Fruit fly (Drosophila melanogaster): ENCODE measurements around the gene shv.

DNA sequence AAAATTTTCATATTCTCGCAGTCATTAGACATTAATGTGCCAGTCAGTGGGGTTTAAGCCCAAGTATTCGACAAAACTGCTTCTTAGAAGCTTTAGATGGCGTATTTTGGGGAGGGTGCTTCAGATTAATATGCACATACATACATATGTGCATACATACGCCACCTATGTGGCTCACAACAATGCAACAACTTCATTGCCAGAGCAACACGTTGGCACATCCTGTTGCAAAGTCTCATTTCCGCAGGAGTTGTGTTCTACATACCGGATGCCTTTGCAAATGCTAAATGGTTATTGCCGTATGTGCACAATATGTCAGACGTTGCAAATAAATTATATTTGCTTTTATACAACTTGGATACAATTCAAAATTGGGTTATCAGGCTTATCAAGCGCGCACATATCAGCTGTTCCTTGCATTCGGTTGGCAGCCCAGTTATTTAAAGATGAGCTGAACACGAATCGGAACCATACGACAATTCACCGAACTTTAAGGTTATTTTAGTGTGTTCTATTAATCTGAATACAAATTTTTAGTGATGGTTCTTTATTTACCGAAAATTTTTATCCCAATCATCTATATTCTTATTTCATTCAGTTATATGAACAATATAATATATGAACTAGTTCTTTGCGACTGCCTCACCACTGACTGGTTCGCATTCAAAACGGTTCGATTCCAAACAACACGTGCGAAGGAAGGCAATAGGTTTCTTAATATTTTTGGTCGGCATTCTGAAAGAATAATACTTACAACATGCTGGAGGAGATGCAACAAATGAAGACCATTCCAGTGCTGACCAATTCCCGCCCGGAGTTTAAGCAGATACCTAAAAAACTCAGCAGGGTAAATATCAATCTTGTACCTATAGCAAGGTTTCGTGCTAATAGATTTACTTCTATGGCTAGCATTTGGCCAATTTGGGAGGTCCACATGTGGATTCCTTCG lies 49.0 kb upstream of the shv start, which contains the start of gene Polr1B:
- TF ChIP-seq Eip93F (GFP tag; optimal IDR thresholded peaks at IDR 0.05), result no peak
- TF ChIP-seq Gug (GFP tag; IDR thresholded peaks at IDR 0.05), result no peak
- TF ChIP-seq CG11294 (GFP tag; IDR thresholded peaks at IDR 0.05), result no peak
- no peak for TF ChIP-seq Hr39 (GFP tag; optimal IDR thresholded peaks at IDR 0.05)
- no peak for TF ChIP-seq eg (GFP tag; IDR thresholded peaks at IDR 0.05)
- TF ChIP-seq CG16779 (tag; optimal IDR thresholded peaks at IDR 0.05), result no peak
- no peak for TF ChIP-seq Smox (GFP tag; optimal IDR thresholded peaks at IDR 0.05)
- TF ChIP-seq Sox102F (GFP tag; optimal IDR thresholded peaks at IDR 0.05), result no peak
- TF ChIP-seq fd85E (GFP tag; optimal IDR thresholded peaks at IDR 0.05), result no peak
- TF ChIP-seq CG6854 (GFP tag; optimal IDR thresholded peaks at IDR 0.05), result no peak
- no peak for TF ChIP-seq Lpt (GFP tag; optimal IDR thresholded peaks at IDR 0.05)
- no peak for TF ChIP-seq CG11902 (GFP tag; optimal IDR thresholded peaks at IDR 0.05)

Data from whole organism, prepupa.